Fruit fly (Drosophila melanogaster) whole organism, larva: ENCODE measurements around the gene CG17283.

Experiments used
- noc ChIP-seq: fragments of 200-800 bp; sonication (Bioruptor generic); optimal IDR thresholded peaks from 3 replicates; lab custom pipeline; 2019; ENCODE audit warnings: missing biosample characterization, mild to moderate bottlenecking, missing genetic modification characterization, moderate library complexity

Gene CG17283

DNA sequence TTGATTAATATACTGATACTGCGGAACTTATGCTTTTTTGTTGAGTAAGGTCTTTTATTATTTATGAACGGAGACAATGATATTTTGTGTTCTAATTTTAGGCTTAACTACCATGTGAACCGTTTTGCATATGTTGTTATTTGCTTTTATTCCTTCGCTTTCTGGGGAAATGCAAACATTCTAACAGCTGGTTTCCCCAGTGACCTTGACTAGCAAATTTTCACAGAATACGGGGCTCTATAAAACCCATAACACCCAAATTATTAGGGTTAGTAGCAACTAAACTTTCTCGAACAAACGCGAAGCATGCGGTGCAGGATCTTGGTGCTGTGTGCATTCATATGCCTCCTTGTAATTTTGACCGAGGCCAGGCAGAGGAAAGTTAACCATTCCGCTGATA, at the start of gene CG17283:
CG17283 (plus strand) TSS at position 301 of the 400 bp plus-strand sequence.
- TF ChIP-seq noc (tag; lab: Kevin White, UChicago), result no peak

DNA sequence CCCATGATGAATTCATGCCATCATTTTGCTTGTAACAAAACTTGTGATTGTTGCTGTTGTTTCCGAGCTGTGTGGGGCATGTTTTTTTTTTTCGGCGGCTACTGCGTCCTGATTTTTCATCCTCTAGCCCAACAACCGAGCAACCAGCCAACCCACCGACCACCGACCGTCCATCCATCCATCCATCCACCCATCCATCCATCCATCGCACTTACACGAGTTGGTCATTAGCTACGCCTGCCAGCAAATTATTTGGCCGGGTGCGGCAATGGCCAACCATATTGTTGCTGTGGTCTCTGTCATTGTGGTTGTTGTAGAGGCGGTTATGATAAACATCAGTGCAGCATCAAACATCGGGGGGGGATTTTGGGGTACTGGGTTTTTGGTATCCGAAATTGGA, 48.3 kb upstream of the CG17283 start:
- TF ChIP-seq noc (tag; lab: Kevin White, UChicago), result no peak

DNA sequence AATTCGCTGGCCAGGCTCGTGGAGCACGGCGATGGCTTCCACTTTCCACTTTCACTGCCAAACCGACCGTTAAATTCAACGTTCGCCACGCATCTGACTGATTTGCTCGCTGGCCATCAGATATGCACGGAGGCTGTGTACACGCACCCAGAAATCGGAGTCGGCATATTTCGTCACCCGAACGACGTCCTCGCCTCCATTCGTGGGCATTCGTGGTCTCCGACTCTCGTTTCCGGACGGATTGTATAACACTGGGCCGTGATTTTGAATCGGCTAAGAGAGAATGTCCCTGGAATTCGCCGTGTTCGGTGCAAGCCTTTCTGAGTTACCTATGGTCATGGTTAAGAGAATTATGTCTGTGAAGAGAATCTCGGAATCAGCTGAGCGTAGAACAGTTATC, 41.7 kb upstream of the CG17283 start, which contains the start of gene beat-IIa:
beat-IIa (minus strand) TSS at position 97 of the 400 bp plus-strand sequence.
- no peak for TF ChIP-seq noc (tag; lab: Kevin White, UChicago)

DNA sequence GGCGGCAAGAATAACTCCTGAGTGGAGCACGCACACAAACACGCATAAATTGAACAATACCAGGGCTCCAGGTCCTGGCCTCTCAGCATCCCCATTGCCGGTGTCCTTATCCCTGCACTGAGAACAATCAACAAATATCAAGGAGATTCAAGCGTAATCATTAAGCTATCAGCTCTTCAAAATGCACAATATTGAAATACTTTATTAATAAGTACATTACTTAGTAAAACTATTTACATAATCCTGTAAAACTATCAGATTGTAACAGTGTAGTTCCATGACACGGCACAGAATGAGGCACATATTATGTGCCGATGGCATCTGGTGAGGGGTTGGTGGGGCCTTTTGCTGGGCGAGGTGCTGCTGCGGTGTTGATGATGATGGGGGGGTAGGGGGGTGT, 36.6 kb upstream of the CG17283 start:
- TF ChIP-seq noc (tag; lab: Kevin White, UChicago), result no peak

DNA sequence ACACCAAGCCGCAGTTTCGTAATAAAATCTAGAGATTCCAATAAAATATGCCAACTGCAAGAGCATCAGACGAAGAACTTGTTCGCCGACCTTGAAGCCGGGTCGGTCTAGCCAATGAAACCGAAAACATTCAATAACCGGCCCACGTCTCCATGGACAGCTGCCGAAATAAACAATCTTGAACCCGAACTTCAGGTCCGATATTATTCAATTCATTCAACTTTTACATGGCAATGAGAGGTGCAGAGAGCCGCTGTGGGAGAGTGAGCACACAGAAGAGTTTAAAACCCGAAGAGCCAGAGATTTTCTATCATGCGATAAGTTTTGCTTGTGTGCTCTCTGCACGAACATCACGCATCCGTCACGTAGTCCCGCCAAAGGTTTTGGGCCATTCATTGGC, 30.2 kb upstream of the CG17283 start:
- no peak for TF ChIP-seq noc (tag; lab: Kevin White, UChicago)

DNA sequence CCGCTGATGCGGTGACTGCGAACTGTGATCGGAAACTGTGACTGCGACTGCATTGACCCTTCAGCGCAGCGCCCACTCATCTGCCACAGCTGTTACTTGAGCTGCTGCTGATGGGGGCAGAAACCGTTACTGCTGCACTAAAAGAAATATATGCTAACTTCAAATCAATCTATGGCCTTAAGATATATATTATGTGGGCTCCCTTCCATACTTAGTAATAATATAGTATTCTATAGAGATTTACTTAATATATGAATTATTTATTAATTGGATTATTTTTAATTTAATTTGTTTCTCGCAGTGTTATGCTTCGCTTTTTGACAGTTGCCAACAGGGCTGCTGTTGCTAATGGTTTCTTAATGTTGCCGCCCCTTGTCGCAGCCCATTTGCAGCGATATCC, 28.6 kb upstream of the CG17283 start:
- no peak for TF ChIP-seq noc (tag; lab: Kevin White, UChicago)

DNA sequence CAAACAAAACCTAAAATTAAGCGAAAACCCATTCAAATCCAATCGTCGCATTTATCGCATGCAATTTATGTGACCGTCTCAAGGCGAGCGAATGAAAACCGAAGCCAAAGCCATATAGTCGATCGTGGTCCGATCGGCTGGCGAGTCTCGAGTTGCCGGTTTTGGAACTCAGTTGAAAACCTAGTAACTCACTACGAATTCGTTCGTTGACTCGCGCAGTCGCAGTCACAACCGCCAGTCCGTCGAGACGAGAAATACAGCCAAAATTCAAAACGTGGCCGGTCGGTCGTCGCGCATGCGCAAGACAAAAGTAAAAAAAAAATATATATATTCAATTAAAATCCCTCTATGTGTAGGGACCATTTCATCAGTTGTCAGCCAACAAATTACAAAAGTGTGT, 27.9 kb upstream of the CG17283 start, which contains the start of gene lute:
lute (plus strand) TSS at position 203 of the 400 bp plus-strand sequence.
- no peak for TF ChIP-seq noc (tag; lab: Kevin White, UChicago)

DNA sequence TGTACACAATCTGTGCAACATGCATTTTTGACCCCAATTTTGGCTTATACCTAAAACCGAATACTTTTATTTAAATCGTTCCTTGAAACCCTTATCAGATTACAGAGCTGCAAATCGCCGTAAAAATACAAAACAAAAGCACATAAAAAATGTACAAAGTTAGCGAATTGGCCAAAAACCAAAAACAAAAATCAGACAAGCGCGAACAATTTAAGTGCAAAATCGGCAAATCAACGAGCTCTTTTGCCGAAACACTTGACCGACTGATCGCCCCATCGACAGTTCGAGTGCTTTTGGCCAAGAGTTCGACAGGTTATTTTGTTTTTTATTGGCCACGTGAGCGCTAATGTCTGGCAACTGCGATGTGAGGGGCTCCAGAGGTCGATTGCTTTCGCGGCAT, 25.8 kb upstream of the CG17283 start:
- TF ChIP-seq noc (tag; lab: Kevin White, UChicago), result no peak

DNA sequence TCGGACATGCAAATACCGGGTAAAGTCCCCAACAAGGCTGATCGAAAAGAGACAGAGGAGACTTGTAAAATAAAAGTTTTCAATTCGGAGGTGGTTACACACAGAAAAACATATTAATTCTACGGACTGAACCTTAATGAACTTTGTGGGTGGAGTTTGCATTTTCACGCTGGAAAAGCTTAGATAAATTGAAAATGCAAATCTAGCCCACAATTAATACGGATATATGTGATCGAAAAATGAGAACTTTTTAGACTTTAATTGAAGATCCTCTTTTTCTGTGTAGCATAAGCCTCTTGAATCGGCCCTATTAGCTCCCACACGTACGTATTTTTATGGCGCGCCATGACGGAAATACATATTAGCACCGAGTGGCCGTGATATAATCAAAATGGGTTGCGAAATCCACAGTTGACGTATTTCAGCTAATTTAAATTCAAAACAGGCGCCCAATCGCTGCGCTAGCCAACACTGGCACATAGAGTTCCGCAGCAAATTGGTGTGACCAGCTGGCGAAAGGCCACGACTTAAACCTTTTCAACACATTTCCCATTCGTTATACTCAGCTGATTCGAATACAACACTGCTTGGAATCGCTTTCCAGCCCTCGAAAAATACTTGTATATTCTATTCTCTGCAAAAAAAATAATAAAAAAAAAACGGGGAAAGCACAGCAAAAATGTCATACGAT, 22.2 kb upstream of the CG17283 start:
- TF ChIP-seq noc (tag; lab: Kevin White, UChicago), result no peak

DNA sequence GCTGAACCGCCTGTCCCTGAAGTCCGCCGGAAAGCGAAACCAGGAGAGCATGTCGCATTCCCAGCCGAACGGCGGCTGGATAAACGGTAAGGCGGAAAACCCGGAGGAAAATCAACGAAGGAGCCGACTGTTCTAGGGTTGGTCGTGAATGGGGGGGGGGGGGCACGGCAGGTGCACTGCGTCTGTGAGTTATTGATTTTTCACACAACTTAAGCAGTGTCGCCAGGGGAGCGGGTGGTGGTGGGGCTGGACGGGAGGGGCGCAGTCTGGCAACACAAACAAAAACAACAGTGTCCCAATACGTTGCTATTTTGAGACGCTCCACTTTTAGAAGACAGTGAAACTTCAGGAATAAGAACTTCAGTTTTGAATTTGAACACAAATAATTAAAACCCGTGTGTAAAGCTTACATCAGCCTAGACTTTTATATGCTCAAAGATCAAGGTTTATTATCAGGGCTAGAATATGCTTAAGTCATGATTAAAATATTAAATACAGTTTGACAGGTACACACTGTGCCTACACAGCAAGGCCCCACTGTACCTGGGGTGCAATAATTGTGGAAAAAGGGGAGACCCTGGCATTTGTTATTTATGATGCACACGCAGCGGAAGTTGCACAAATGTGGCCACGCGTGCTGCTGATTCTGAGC, 21.4 kb upstream of the CG17283 start:
- peak; percentile 32 for TF ChIP-seq noc (tag; lab: Kevin White, UChicago)

DNA sequence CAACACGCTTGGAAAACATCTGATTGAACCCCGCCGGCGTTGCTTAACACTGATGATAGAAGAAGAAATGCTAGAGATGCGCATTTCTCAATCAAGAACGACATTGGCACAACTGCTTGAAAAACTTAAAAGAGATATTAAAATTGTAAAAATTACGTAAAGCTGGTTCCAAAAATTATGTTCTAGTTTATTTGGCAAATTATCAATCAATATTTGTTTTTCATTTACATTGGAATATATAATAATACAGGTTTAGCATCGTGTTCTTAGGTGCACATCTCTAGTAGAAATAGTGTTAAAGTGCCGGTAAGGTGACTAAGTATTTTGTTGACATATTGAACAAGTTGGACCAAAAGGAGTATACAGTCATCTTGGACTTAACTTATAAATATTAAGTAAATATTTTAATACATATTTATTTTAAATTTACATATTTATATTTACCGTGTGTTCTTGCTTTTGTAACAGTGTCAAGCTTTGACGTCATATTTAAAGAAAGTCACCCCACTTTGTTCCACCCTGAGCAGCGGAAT, 16.3 kb upstream of the CG17283 start, which contains the start of the genes Brf and sds22:
Brf (minus strand) TSS at position 25 of the 533 bp plus-strand sequence.
sds22 (plus strand) TSS at position 282 of the 533 bp plus-strand sequence.
- peak; percentile 97 for TF ChIP-seq noc (tag; lab: Kevin White, UChicago)

DNA sequence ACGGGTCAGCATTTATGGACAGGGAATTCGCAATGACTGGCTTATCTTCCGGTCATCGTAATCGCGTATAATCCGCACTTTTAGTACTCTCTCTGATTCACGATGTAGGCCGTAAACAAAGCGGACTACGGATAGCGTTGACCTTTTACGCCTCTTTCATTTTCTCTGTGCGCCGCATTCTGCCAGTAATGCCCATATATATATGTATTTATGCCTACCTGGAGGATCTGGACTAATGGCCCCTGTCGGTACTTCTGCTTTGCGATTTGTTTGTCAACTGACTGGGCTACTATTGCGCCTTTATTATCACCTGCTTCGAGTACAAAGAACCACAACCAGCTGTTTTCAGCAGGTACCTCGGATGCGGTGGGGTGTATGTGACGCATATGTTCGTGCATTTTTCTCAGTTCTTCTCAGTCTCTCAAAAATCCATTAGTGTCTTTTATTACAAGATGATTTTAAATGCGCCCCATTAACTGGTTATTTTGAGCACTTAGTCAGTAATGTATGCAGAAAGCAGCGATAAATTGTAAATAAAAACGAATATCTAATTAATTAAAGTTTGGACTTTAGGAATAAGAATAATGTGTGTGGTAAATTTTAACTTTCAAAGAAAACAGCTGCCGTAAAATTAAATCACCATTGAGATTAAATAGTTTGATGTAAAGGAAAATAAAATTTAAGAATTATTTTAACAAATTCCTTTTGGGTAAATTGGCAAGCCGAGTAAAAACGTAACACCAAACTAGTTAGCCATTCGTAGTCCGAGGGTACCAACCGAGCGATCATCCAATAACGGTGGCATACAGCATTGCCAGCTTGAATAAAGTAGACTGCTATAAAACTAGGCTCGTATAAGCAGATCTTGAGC, 13.1 kb upstream of the CG17283 start, which contains the start of gene CREG:
CREG (minus strand) TSS at position 323 of the 871 bp plus-strand sequence.
- peak; percentile 69 for TF ChIP-seq noc (tag; lab: Kevin White, UChicago)

DNA sequence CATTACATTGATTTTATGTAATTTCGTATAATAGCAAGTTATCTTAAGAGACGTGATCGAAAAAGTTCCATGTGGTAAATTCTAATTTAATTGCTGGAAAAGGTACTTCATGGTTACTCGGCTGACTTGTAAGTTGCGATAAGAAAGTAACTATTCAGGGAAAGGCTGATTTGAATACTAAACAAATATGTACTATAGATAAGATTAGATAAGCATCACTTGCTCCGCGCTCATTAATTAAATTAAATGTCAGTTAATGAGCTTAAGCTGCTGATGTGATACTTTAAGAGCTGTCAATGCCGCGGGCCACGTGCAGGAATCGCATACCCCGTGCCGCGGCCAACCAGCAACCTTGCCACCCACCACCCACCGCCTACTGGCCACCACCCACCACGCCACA, 7.6 kb upstream of the CG17283 start:
- no peak for TF ChIP-seq noc (tag; lab: Kevin White, UChicago)

DNA sequence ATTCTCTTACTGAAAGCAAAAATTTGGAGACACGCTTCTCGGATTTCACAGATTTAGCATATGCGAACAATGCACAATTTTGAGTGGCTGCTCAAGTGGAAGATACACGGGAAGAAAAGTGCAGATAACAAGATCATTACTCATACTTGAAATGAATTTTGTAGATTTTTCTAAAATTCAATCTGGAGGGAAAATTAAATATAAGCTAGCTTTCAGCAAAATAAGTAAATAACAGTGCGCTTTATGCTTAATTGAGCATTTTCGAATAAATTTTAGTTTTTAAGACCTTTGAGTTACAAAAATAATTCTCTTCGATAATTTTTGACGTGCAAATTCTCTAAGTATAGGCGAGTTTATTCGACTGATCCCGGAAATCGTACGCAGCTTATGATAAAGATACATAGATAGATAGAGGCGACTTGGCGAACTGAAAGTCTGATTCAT, 7.0 kb upstream of the CG17283 start:
- TF ChIP-seq noc (tag; lab: Kevin White, UChicago), result no peak

DNA sequence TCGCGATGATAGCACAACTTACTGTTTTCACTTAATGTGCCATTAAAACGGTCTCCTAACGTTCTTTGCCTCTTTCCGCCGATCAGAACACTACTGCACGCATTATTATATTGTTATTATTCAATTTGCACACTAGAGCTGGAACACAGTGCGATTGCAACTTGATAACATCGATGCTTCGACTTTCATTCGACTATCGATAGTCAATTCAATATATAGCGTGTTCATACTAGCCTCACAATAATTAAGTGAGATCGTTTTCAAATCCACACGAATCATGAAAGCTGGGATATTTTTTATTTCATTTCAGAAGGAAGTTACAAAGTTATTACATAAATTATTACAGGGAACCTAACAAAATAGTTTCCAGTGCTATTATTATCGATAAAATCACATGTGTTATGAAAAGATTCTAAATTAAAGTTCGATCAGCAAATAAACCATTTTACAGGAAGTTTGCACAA, 6.4 kb upstream of the CG17283 start:
- TF ChIP-seq noc (tag; lab: Kevin White, UChicago), result no peak
